Worm (Caenorhabditis elegans) whole organism, late embryonic: Measurements from ENCODE around the gene F19G12.1.

ENCODE experiments used
- C08G9.2 ChIP-seq: sonication (generic microtip); optimal IDR thresholded peaks from 2 replicates; lab custom pipeline; 2016; ENCODE audit warnings: mild to moderate bottlenecking, missing genetic modification characterization, moderate library complexity, missing compliant biosample characterization
- C38D4.7 ChIP-seq: fragments of 200-800 bp; sonication (Bioruptor generic); optimal IDR thresholded peaks from 2 replicates; lab custom pipeline; 2018; ENCODE audit warnings: mild to moderate bottlenecking, missing genetic modification characterization, moderate library complexity, missing compliant biosample characterization
- F13H6.1 ChIP-seq: sonication (generic microtip); optimal IDR thresholded peaks from 2 replicates; lab custom pipeline; 2016; ENCODE audit warnings: missing genetic modification characterization, missing compliant biosample characterization
- T23F11.4 ChIP-seq: fragments of 200-800 bp; sonication (Bioruptor generic); optimal IDR thresholded peaks from 2 replicates; lab custom pipeline; 2018; ENCODE audit warnings: mild to moderate bottlenecking, missing genetic modification characterization, missing compliant biosample characterization
- Y22D7AL.16 ChIP-seq: sonication (generic microtip); optimal IDR thresholded peaks from 2 replicates; lab custom pipeline; 2016; ENCODE audit warnings: missing genetic modification characterization, missing compliant biosample characterization
- ahr-1 ChIP-seq: sonication (generic microtip); optimal IDR thresholded peaks from 2 replicates; lab custom pipeline; 2016; ENCODE audit warnings: missing genetic modification characterization, missing compliant biosample characterization
- ama-1 ChIP-seq: fragments of 150-350 bp; optimal IDR thresholded peaks from 2 replicates; lab custom pipeline; 2014
- ceh-14 ChIP-seq: sonication (generic microtip); optimal IDR thresholded peaks from 2 replicates; lab custom pipeline; 2016; ENCODE audit warnings: missing genotype, missing genetic modification characterization, missing compliant biosample characterization
- ceh-18 ChIP-seq: sonication (generic microtip); optimal IDR thresholded peaks from 2 replicates; lab custom pipeline; 2016; ENCODE audit warnings: missing genetic modification characterization, missing compliant biosample characterization
- ceh-19 ChIP-seq: fragments of 200-800 bp; sonication (Bioruptor generic); optimal IDR thresholded peaks from 2 replicates; lab custom pipeline; 2018; ENCODE audit warnings: mild to moderate bottlenecking, missing genetic modification characterization, missing compliant biosample characterization
- ceh-2 ChIP-seq: sonication (generic microtip); optimal IDR thresholded peaks from 2 replicates; lab custom pipeline; 2016; ENCODE audit warnings: missing genotype, missing genetic modification characterization, missing compliant biosample characterization
- ceh-30 ChIP-seq: fragments of 150-350 bp; optimal IDR thresholded peaks from 2 replicates; lab custom pipeline; 2014; ENCODE audit warnings: missing biosample characterization, missing genetic modification characterization
- ceh-31 ChIP-seq: sonication (generic microtip); optimal IDR thresholded peaks from 2 replicates; lab custom pipeline; 2016; ENCODE audit warnings: missing genetic modification characterization, missing compliant biosample characterization
- ceh-48 ChIP-seq: sonication (generic microtip); optimal IDR thresholded peaks from 2 replicates; lab custom pipeline; 2016; ENCODE audit warnings: missing genetic modification characterization, inconsistent platforms, missing compliant biosample characterization
- ceh-6 ChIP-seq: fragments of 200-800 bp; sonication (Bioruptor generic); optimal IDR thresholded peaks from 2 replicates; lab custom pipeline; 2018; ENCODE audit warnings: mild to moderate bottlenecking, missing genetic modification characterization, missing compliant biosample characterization
- ceh-9 ChIP-seq: sonication (generic microtip); optimal IDR thresholded peaks from 2 replicates; lab custom pipeline; 2016; ENCODE audit warnings: mild to moderate bottlenecking, missing genetic modification characterization, inconsistent platforms, missing compliant biosample characterization
- che-1 ChIP-seq: sonication (generic microtip); optimal IDR thresholded peaks from 2 replicates; lab custom pipeline; 2016; ENCODE audit warnings: mild to moderate bottlenecking, missing genetic modification characterization, missing compliant biosample characterization
- dmd-4 ChIP-seq: sonication (generic microtip); optimal IDR thresholded peaks from 2 replicates; lab custom pipeline; 2016; ENCODE audit warnings: borderline replicate concordance, missing genetic modification characterization, missing compliant biosample characterization
- dve-1 ChIP-seq: sonication (generic microtip); optimal IDR thresholded peaks from 2 replicates; lab custom pipeline; 2017; ENCODE audit warnings: antibody characterized with exemption, mild to moderate bottlenecking, missing genetic modification characterization, missing compliant biosample characterization
- elt-2 ChIP-seq: sonication (generic microtip); optimal IDR thresholded peaks from 2 replicates; lab custom pipeline; 2016; ENCODE audit warnings: missing genetic modification reagents, missing genetic modification characterization, missing compliant biosample characterization
- ets-4 ChIP-seq: sonication (generic microtip); optimal IDR thresholded peaks from 2 replicates; lab custom pipeline; 2016; ENCODE audit warnings: missing genetic modification characterization, missing compliant biosample characterization
- eyg-1 ChIP-seq: sonication (generic microtip); optimal IDR thresholded peaks from 2 replicates; lab custom pipeline; 2016; ENCODE audit warnings: missing genotype, missing genetic modification characterization, missing compliant biosample characterization
- fkh-10 ChIP-seq: fragments of 150-350 bp; optimal IDR thresholded peaks from 2 replicates; lab custom pipeline; 2014; ENCODE audit warnings: missing biosample characterization, missing genetic modification reagents, missing genetic modification characterization
- fkh-6 ChIP-seq: sonication (generic microtip); optimal IDR thresholded peaks from 2 replicates; lab custom pipeline; 2016; ENCODE audit warnings: missing genetic modification characterization, missing compliant biosample characterization
- gmeb-2 ChIP-seq: sonication (generic microtip); optimal IDR thresholded peaks from 2 replicates; lab custom pipeline; 2016; ENCODE audit warnings: missing genetic modification characterization, inconsistent platforms, missing compliant biosample characterization
- hlh-13 ChIP-seq: fragments of 200-800 bp; sonication (Bioruptor generic); optimal IDR thresholded peaks from 2 replicates; lab custom pipeline; 2018; ENCODE audit warnings: mild to moderate bottlenecking, missing genetic modification characterization, missing compliant biosample characterization
- hlh-15 ChIP-seq: sonication (generic microtip); optimal IDR thresholded peaks from 2 replicates; lab custom pipeline; 2016; ENCODE audit warnings: missing genetic modification characterization, missing compliant biosample characterization
- hlh-6 ChIP-seq: sonication (generic microtip); optimal IDR thresholded peaks from 2 replicates; lab custom pipeline; 2016; ENCODE audit warnings: missing genotype, missing genetic modification characterization, missing compliant biosample characterization
- hlh-8 ChIP-seq: sonication (generic microtip); optimal IDR thresholded peaks from 2 replicates; lab custom pipeline; 2016; ENCODE audit warnings: missing genotype, missing genetic modification characterization, missing compliant biosample characterization
- mec-3 ChIP-seq: sonication (generic microtip); optimal IDR thresholded peaks from 2 replicates; lab custom pipeline; 2016; ENCODE audit warnings: borderline replicate concordance, missing genetic modification characterization, missing compliant biosample characterization
- nfya-1 ChIP-seq: sonication (generic microtip); optimal IDR thresholded peaks from 2 replicates; lab custom pipeline; 2017; ENCODE audit warnings: missing genetic modification characterization, mild to moderate bottlenecking, missing compliant biosample characterization, antibody characterized with exemption, moderate library complexity
- npax-4 ChIP-seq: sonication (generic microtip); optimal IDR thresholded peaks from 2 replicates; lab custom pipeline; 2016; ENCODE audit warnings: missing genetic modification characterization, missing compliant biosample characterization
- odd-2 ChIP-seq: sonication (generic microtip); optimal IDR thresholded peaks from 2 replicates; lab custom pipeline; 2017; ENCODE audit warnings: antibody characterized with exemption, mild to moderate bottlenecking, missing genetic modification characterization, missing compliant biosample characterization
- pat-9 ChIP-seq: fragments of 200-800 bp; sonication (Bioruptor generic); optimal IDR thresholded peaks from 2 replicates; lab custom pipeline; 2018; ENCODE audit warnings: mild to moderate bottlenecking, missing genetic modification characterization, moderate library complexity, missing compliant biosample characterization
- pha-4 ChIP-seq: fragments of 150-350 bp; optimal IDR thresholded peaks from 2 replicates; lab custom pipeline; 2018; ENCODE audit warnings: missing biosample characterization, missing genetic modification reagents, missing genetic modification characterization
- pqm-1 ChIP-seq: sonication (generic microtip); optimal IDR thresholded peaks from 2 replicates; lab custom pipeline; 2016; ENCODE audit warnings: missing genetic modification characterization, missing compliant biosample characterization
- pros-1 ChIP-seq: fragments of 150-350 bp; optimal IDR thresholded peaks from 2 replicates; lab custom pipeline; 2014; ENCODE audit warnings: missing biosample characterization, missing genetic modification reagents, missing genetic modification characterization
- ref-2 ChIP-seq: sonication (generic microtip); optimal IDR thresholded peaks from 2 replicates; lab custom pipeline; 2016; ENCODE audit warnings: missing genetic modification characterization, missing compliant biosample characterization
- rnt-1 ChIP-seq: sonication (generic microtip); optimal IDR thresholded peaks from 2 replicates; lab custom pipeline; 2016; ENCODE audit warnings: missing genetic modification characterization, missing compliant biosample characterization
- sdc-2 ChIP-seq: sonication (generic microtip); optimal IDR thresholded peaks from 2 replicates; lab custom pipeline; 2016; ENCODE audit warnings: missing genotype, missing genetic modification characterization, missing compliant biosample characterization
- sox-2 ChIP-seq: fragments of 200-800 bp; sonication (Bioruptor generic); IDR thresholded peaks from 2 replicates; pipeline ENCODE4 v1.3.6; 2022; ENCODE audit warnings: missing genetic modification reagents, missing genetic modification characterization, missing compliant biosample characterization
- tbx-2 ChIP-seq: sonication (generic microtip); optimal IDR thresholded peaks from 2 replicates; lab custom pipeline; 2016; ENCODE audit warnings: missing genetic modification characterization, missing compliant biosample characterization
- ttx-3 ChIP-seq: sonication (generic microtip); optimal IDR thresholded peaks from 2 replicates; lab custom pipeline; 2016; ENCODE audit warnings: missing genetic modification reagents, missing genetic modification characterization, missing compliant biosample characterization
- unc-42 ChIP-seq: sonication (generic microtip); optimal IDR thresholded peaks from 2 replicates; lab custom pipeline; 2016; ENCODE audit warnings: missing genotype, missing genetic modification characterization, missing compliant biosample characterization
- unc-55 ChIP-seq: sonication (generic microtip); optimal IDR thresholded peaks from 2 replicates; lab custom pipeline; 2017; ENCODE audit warnings: missing biosample characterization, missing genetic modification reagents, missing genetic modification characterization
- unc-86 ChIP-seq: sonication (generic microtip); optimal IDR thresholded peaks from 2 replicates; lab custom pipeline; 2016; ENCODE audit warnings: missing genetic modification characterization, missing compliant biosample characterization
- zip-5 ChIP-seq: sonication (generic microtip); optimal IDR thresholded peaks from 2 replicates; lab custom pipeline; 2016; ENCODE audit warnings: missing genetic modification characterization, missing compliant biosample characterization
- ztf-16 ChIP-seq: sonication (generic microtip); optimal IDR thresholded peaks from 2 replicates; lab custom pipeline; 2017; ENCODE audit warnings: missing genetic modification characterization, missing compliant biosample characterization

F19G12.1 gene

ce11 chrX:1450352-1450818, 19.6 kb downstream of the F19G12.1 start, which contains the start of gene W05H7.1 (continued):
- TF ChIP-seq F13H6.1 (no peak), ceh-9 (tag; lab: Kevin White, UChicago) (no peak), npax-4 (tag; lab: Kevin White, UChicago) (no peak), tbx-2 (tag; lab: Kevin White, UChicago) (peak; percentile 60), ama-1 (no peak), hlh-8 (tag; lab: Kevin White, UChicago) (no peak), hlh-15 (tag; lab: Kevin White, UChicago) (no peak), unc-55 (GFP tag; lab: Kevin White, UChicago) (no peak), ceh-31 (tag; lab: Kevin White, UChicago) (peak; percentile 35), eyg-1 (no peak), C38D4.7 (no peak), hlh-13 (GFP tag; lab: Kevin White, UChicago) (no peak), mec-3 (tag; lab: Kevin White, UChicago) (no peak), nfya-1 (tag; lab: Kevin White, UChicago) (peak; percentile 34), ets-4 (tag; lab: Kevin White, UChicago) (no peak), che-1 (no peak), ceh-30 (tag; lab: Kevin White, UChicago) (no peak), odd-2 (tag; lab: Kevin White, UChicago) (no peak), ceh-18 (tag; lab: Kevin White, UChicago) (peak; percentile 4), sdc-2 (tag; lab: Kevin White, UChicago) (peak; percentile 63), rnt-1 (tag; lab: Kevin White, UChicago) (peak; percentile 14), elt-2 (tag; lab: Kevin White, UChicago) (no peak), ceh-6 (GFP tag; lab: Kevin White, UChicago) (no peak), ahr-1 (no peak), fkh-10 (GFP tag; lab: Kevin White, UChicago) (no peak), zip-5 (no peak), C08G9.2 (no peak), ttx-3 (tag; lab: Kevin White, UChicago) (no peak), unc-86 (no peak), pha-4 (tag; lab: Kevin White, UChicago) (no peak), pat-9 (tag; lab: Kevin White, UChicago) (no peak), ceh-14 (tag; lab: Kevin White, UChicago) (no peak), sox-2 (GFP tag; lab: Robert Waterston, UW) (no peak), ztf-16 (tag; lab: Kevin White, UChicago) (no peak), gmeb-2 (no peak), ceh-48 (tag; lab: Kevin White, UChicago) (peak; percentile 70), pqm-1 (tag; lab: Kevin White, UChicago) (no peak)

ce11 chrX:1451240-1451639, 20.4 kb downstream of the F19G12.1 start:
- TF ChIP-seq ceh-2 (tag; lab: Kevin White, UChicago) = no peak
- no peak for TF ChIP-seq unc-42 (tag; lab: Kevin White, UChicago)
- no peak for TF ChIP-seq unc-55 (GFP tag; lab: Kevin White, UChicago)
- TF ChIP-seq ceh-14 (tag; lab: Kevin White, UChicago) = no peak
- no peak for TF ChIP-seq dmd-4 (tag; lab: Kevin White, UChicago)
- TF ChIP-seq sdc-2 (tag; lab: Kevin White, UChicago) = no peak
- TF ChIP-seq nfya-1 (tag; lab: Kevin White, UChicago) = no peak
- TF ChIP-seq C08G9.2 = no peak
- TF ChIP-seq dve-1 (tag; lab: Kevin White, UChicago) = no peak
- TF ChIP-seq fkh-10 (GFP tag; lab: Kevin White, UChicago) = no peak
- TF ChIP-seq hlh-8 (tag; lab: Kevin White, UChicago) = no peak
- TF ChIP-seq ref-2 (tag; lab: Kevin White, UChicago) = no peak
- TF ChIP-seq T23F11.4 (GFP tag; lab: Kevin White, UChicago) = no peak
- no peak for TF ChIP-seq Y22D7AL.16 (tag; lab: Kevin White, UChicago)
- TF ChIP-seq ceh-6 (GFP tag; lab: Kevin White, UChicago) = no peak
- TF ChIP-seq pros-1 = no peak
- TF ChIP-seq hlh-6 (tag; lab: Kevin White, UChicago) = no peak
- no peak for TF ChIP-seq ceh-18 (tag; lab: Kevin White, UChicago)
- TF ChIP-seq fkh-6 (tag; lab: Kevin White, UChicago) = no peak
- TF ChIP-seq ceh-19 (GFP tag; lab: Kevin White, UChicago) = no peak
- TF ChIP-seq, all 69 proteins: peak for 0
